Worm (Caenorhabditis elegans) whole organism, L2 larva: ENCODE data around the gene utx-1.
A peak's percentile ranks its signal among the peaks of the same experiment; 100 is the strongest.

Experiments used
- R02D3.7 ChIP-seq: fragments of 150-350 bp; optimal IDR thresholded peaks from 2 replicates; lab custom pipeline; 2014; ENCODE audit warnings: missing biosample characterization, missing genetic modification characterization
- blmp-1 ChIP-seq: sonication (generic microtip); optimal IDR thresholded peaks from 2 replicates; lab custom pipeline; 2017; ENCODE audit warnings: missing genetic modification characterization, mild to moderate bottlenecking, missing compliant biosample characterization, antibody characterized with exemption, moderate library complexity; ENCODE audit not compliant: insufficient read depth
- fos-1 ChIP-seq: fragments of 150-350 bp; optimal IDR thresholded peaks from 2 replicates; lab custom pipeline; 2014; ENCODE audit warnings: missing biosample characterization, missing genetic modification characterization
- mdl-1 ChIP-seq, 2 experiments: fragments of 150-350 bp in 1 of 2; sonication (generic microtip) in 1 of 2; optimal IDR thresholded peaks; 2 replicates each; lab custom pipeline; 2017; ENCODE audit warnings: missing biosample characterization in 2 of 2, missing genetic modification characterization in 2 of 2
- nhr-10 ChIP-seq: sonication (generic microtip); optimal IDR thresholded peaks from 2 replicates; lab custom pipeline; 2017; ENCODE audit warnings: missing biosample characterization, missing genetic modification characterization
- nhr-237 ChIP-seq: fragments of 150-350 bp; optimal IDR thresholded peaks from 2 replicates; lab custom pipeline; 2014; ENCODE audit warnings: missing biosample characterization, missing genetic modification characterization
- sem-4 ChIP-seq: fragments of 150-350 bp; optimal IDR thresholded peaks from 2 replicates; lab custom pipeline; 2014; ENCODE audit warnings: missing biosample characterization, missing genetic modification reagents, missing genetic modification characterization
- unc-39 ChIP-seq: fragments of 150-350 bp; optimal IDR thresholded peaks from 2 replicates; lab custom pipeline; 2014; ENCODE audit warnings: missing biosample characterization, missing genetic modification characterization

DNA sequence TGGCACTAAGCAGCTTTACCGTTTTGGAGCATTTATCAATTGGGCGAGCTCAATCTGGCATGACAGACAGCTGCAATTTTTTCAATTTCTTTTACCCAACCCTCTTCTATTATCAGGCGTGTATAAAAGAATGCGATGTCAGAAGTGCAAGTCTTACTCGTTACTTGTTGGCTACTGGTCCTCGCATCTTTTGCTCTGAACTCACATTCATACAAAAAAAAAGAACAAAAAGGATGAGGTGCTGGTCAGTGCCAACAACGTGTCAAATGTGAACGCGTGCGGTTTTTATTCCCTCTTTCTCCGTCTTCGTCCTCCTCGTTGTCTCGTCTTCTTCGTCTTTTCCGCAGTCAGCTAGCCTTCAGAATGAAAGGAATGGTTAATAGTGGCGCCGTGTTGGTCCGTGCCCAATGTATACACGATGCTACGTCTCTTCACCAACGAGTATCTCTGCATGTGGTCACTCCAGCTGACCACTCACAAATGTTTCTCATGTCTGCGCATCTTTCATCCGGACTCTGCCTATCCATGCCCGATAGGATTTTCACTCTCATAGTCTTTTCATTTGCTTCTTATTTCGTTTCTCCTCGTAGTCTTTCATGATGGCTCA, 9.0 kb downstream of the utx-1 start:
- TF ChIP-seq unc-39 (tag; lab: Kevin White, UChicago) (no peak), nhr-237 (tag; lab: Kevin White, UChicago) (no peak), sem-4 (tag; lab: Kevin White, UChicago) (peak; percentile 3), nhr-10 (no peak), blmp-1 (tag; lab: Kevin White, UChicago) (no peak), R02D3.7 (no peak), fos-1 (no peak), mdl-1 (tag; optimal IDR thresholded peaks at IDR 0.05; lab: Kevin White, UChicago) (peak; percentile 32 to 60)
